Worm (Caenorhabditis elegans): ENCODE results near the gene C02H6.1.

Gene C02H6.1

DNA sequence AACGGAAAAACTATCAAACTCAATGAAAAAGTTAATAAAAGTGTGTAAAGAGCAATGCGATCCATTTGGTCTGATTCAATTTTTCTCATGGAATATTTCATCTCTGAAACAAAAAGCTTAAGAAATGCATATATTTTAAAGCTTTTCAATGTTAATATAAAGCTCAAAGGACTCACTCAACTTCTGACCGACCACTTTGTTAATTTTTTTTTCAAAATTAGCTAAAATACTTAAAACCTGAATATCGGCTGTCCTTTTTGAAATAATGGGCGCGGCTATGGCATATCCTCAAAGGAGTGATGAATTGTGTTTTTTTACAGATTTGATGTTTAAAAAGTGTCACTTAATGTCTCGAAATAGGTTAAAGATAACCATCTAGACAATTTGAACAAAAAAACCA, at the start of gene C02H6.1:
Gene C02H6.1, minus strand, starts transcription at position 101 of the 400 bp plus-strand sequence.
- TF ChIP-seq ztf-29 (GFP tag; IDR thresholded peaks at IDR 0.05) (no peak), ztf-23 (GFP tag; IDR thresholded peaks at IDR 0.05) (no peak), ref-1 (GFP tag; conservative IDR thresholded peaks at IDR 0.05) (no peak), med-1 (GFP tag; optimal IDR thresholded peaks at IDR 0.05; ENCODE audit: insufficient read depth) (no peak), flt-1 (GFP tag; IDR thresholded peaks at IDR 0.05) (no peak), cog-1 (tag; optimal IDR thresholded peaks at IDR 0.05) (no peak), klf-2 (GFP tag; conservative IDR thresholded peaks at IDR 0.05) (no peak), tab-1 (GFP tag; IDR thresholded peaks at IDR 0.05) (no peak), T22C8.4 (GFP tag; IDR thresholded peaks at IDR 0.05) (no peak)

DNA sequence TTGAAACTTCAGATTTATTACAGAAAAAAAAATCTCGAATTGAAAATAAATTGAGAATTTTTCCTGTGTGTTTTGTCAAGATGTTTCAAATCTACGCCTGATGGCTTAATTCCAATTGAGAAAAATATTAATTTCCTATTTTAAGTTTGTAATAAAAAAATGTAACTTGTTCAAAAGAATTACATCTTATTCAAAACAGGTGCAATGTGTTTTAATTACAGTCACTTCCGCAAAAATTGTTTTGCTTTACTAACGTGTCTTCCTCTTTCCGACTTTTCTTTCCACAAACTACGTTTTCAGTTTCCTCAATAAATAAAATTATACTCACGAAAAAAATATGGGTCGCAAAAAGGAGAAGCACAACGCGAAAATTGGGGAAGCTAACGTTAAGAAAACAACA, 48.3 kb upstream of the C02H6.1 start, which contains the start of gene F25E5.16:
Gene F25E5.16, plus strand, starts transcription at position 301 of the 400 bp plus-strand sequence.
- no peak for TF ChIP-seq T22C8.4 (GFP tag; IDR thresholded peaks at IDR 0.05)
- TF ChIP-seq klf-2 (GFP tag; conservative IDR thresholded peaks at IDR 0.05): no peak
- no peak for TF ChIP-seq med-1 (GFP tag; optimal IDR thresholded peaks at IDR 0.05; ENCODE audit: insufficient read depth)
- no peak for TF ChIP-seq ztf-23 (GFP tag; IDR thresholded peaks at IDR 0.05)

DNA sequence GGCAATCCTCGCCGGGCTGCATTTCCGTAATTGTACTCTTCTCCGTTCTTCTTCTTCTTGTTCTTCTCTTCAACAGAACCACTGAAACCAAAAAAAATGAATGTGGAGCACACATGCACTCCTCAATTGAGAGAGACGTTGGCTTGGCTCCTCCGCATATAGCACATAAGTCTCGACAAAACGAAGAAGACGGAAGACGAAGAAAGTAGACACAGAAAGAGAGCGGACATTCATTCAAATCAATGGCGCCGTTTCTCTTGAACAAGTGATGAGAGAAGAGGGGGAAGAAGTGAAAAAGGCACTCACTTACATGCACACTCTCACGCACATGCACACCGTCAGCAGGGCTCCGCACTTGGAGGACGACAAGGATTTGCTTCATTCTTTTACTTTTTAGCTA, 47.9 kb upstream of the C02H6.1 start, which contains the start of gene F25E5.9:
Gene F25E5.9, minus strand, starts transcription at position 382 of the 400 bp plus-strand sequence.
- TF ChIP-seq klf-2 (GFP tag; conservative IDR thresholded peaks at IDR 0.05) (no peak), T22C8.4 (GFP tag; IDR thresholded peaks at IDR 0.05) (no peak), ref-1 (GFP tag; conservative IDR thresholded peaks at IDR 0.05) (no peak), tab-1 (GFP tag; IDR thresholded peaks at IDR 0.05) (no peak), ztf-29 (GFP tag; IDR thresholded peaks at IDR 0.05) (no peak), cog-1 (tag; optimal IDR thresholded peaks at IDR 0.05) (no peak), med-1 (GFP tag; optimal IDR thresholded peaks at IDR 0.05; ENCODE audit: insufficient read depth) (no peak), ztf-23 (GFP tag; IDR thresholded peaks at IDR 0.05) (no peak), flt-1 (GFP tag; IDR thresholded peaks at IDR 0.05) (no peak)

DNA sequence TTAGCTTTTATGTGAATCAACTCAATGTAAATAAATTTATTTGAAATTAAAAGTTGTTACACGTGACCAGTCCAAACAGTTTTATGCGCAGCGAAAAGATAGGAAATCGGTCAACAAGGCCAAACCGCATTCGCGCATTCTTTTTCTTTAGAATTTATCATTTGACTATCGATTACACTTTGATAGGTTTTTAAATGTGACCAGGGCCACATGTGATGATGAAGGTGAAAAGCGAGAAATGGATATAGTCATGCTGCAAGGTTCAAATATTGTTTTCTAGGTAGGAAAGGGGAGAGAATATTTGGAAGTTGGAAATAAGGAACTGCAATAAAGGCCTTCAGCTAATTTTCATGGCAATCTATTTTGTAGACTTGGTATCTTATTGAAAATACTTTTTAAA, 47.2 kb upstream of the C02H6.1 start:
- no peak for TF ChIP-seq ztf-23 (GFP tag; IDR thresholded peaks at IDR 0.05)
- TF ChIP-seq ztf-29 (GFP tag; IDR thresholded peaks at IDR 0.05): no peak
- no peak for TF ChIP-seq T22C8.4 (GFP tag; IDR thresholded peaks at IDR 0.05)
- TF ChIP-seq ref-1 (GFP tag; conservative IDR thresholded peaks at IDR 0.05): no peak
- no peak for TF ChIP-seq med-1 (GFP tag; optimal IDR thresholded peaks at IDR 0.05; ENCODE audit: insufficient read depth)
- TF ChIP-seq flt-1 (GFP tag; IDR thresholded peaks at IDR 0.05): no peak
- TF ChIP-seq tab-1 (GFP tag; IDR thresholded peaks at IDR 0.05): no peak
- TF ChIP-seq klf-2 (GFP tag; conservative IDR thresholded peaks at IDR 0.05): no peak

DNA sequence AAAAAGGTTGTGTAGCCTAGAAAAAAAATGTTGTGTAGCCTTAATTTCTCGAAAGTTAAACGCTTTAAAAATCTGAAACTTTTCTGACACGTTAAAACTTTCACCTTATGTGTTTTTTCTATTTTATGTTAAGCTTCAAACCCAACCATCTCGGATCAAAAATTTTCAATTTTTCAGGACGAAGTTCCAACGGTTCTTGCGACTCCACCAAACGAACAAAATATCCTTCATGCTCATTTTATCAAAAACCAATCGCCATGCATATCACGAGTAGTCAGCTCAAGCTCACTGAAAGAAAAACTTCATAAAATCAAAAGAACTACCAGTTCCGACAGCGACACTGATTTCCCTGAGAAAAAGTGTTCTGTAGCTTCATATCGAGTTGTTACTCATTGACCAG, 46.8 kb upstream of the C02H6.1 start:
- TF ChIP-seq klf-2 (GFP tag; conservative IDR thresholded peaks at IDR 0.05) (no peak), ztf-29 (GFP tag; IDR thresholded peaks at IDR 0.05) (no peak), tab-1 (GFP tag; IDR thresholded peaks at IDR 0.05) (no peak), T22C8.4 (GFP tag; IDR thresholded peaks at IDR 0.05) (no peak), flt-1 (GFP tag; IDR thresholded peaks at IDR 0.05) (no peak), ztf-23 (GFP tag; IDR thresholded peaks at IDR 0.05) (no peak), med-1 (GFP tag; optimal IDR thresholded peaks at IDR 0.05; ENCODE audit: insufficient read depth) (no peak), cog-1 (tag; optimal IDR thresholded peaks at IDR 0.05) (no peak)

DNA sequence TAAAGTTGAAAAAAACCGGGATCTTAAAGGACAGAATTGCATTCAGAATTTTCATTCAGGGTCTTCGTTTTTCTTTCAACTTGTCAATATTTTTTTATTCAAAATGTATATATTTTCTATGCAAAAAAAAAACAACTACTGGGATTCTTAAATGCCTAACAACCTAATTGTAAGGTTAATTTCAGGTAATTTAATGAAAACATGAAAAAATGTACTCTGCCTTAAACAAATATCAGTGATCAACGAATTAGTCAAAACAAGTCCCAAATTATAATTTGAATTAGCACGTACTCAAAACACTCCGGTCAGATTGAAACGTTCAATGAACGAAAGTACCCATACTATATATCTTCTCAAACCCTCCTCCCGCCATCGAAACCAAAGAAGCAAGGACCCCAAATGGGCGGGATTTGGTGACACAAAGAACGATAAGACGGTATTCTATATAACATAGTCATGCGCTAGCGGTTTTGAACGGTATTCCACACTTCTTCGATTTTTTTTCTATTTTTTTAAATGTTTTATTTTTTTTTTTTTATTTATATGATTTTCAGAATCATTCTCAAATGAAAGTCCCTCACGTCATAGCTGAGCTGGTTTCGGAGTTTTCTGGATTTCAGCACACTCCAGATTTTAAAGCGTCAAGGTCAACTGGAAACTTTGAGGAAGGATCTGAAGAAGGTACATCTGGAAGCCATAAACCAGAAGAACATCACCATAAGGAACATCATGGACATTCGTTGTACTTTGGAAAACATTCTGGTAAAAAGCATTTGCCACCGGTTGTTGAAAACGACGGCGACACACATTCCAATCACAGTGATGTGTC, 45.9 kb upstream of the C02H6.1 start, which contains the start of the genes ddo-2 and F25E5.8:
Gene ddo-2, minus strand, starts transcription at position 330 of the 829 bp plus-strand sequence.
Gene F25E5.8, plus strand, starts transcription at position 555 of the 829 bp plus-strand sequence.
- TF ChIP-seq klf-2 (GFP tag; conservative IDR thresholded peaks at IDR 0.05) (no peak), med-1 (GFP tag; optimal IDR thresholded peaks at IDR 0.05; ENCODE audit: insufficient read depth) (no peak), ztf-23 (GFP tag; IDR thresholded peaks at IDR 0.05) (no peak), cog-1 (tag; optimal IDR thresholded peaks at IDR 0.05) (no peak), tab-1 (GFP tag; IDR thresholded peaks at IDR 0.05) (no peak)

DNA sequence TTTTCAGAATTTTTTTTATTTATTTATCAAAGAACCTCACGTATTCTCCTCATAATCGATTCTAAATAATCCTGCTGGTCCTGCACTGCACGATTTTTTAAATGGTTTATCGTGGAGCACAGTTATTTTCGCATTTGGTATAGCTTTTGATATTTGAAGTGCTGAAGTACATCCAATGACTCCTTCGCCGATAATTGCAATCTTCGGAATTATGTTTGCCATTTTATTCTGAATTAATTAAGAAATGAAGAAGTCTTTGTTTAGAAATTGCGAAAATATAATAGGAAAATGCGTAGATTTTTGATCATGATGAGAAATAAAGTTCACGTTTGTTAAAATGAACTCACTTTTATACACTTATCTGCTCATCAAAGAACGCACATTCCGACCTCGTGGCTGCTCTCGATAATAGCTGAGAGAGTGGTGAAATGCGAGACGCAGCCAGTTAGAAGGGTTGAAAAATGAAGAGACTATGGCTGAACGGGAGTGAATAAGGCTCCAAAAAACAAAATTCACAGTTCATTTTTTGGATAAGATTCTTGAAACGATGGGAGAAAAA, 45.2 kb upstream of the C02H6.1 start:
- no peak for TF ChIP-seq ztf-29 (GFP tag; IDR thresholded peaks at IDR 0.05)
- no peak for TF ChIP-seq klf-2 (GFP tag; conservative IDR thresholded peaks at IDR 0.05)
- no peak for TF ChIP-seq flt-1 (GFP tag; IDR thresholded peaks at IDR 0.05)
- no peak for TF ChIP-seq tab-1 (GFP tag; IDR thresholded peaks at IDR 0.05)

DNA sequence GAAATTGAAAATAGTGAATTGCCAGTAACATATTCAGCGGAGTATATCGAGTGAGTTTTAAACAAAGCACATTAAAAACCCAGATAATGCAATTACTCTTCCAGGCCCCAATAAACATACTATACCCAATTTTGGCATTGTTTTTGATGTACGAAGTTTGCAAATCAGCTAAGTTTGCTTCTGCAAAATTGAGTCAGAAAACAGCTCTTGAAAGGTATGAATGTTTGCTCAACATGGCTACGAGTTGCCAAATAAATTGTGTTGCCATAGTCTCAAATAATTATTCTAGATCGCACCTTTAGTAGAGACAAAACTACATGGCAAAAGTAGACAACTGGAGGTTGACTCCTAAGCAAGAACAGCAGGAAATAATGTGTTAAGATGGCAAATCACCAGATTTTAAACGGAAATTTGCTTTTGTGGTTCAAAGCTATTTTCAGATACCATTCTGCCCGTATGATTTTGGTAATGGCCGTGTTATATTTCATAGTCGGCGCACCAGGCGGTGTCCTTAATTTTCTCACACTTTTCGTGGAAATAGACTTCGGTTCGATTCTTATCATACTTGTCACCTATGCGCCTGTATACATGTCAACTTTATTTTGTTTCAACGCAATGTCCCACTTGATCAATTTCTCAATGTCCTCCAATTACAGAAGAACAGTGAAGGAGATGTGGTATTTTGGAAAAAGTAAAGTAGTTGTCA, 42.9 kb upstream of the C02H6.1 start:
- TF ChIP-seq med-1 (GFP tag; optimal IDR thresholded peaks at IDR 0.05; ENCODE audit: insufficient read depth) (no peak), klf-2 (GFP tag; conservative IDR thresholded peaks at IDR 0.05) (no peak), cog-1 (tag; optimal IDR thresholded peaks at IDR 0.05) (no peak), T22C8.4 (GFP tag; IDR thresholded peaks at IDR 0.05) (no peak), ztf-29 (GFP tag; IDR thresholded peaks at IDR 0.05) (no peak), ref-1 (GFP tag; conservative IDR thresholded peaks at IDR 0.05) (no peak)

DNA sequence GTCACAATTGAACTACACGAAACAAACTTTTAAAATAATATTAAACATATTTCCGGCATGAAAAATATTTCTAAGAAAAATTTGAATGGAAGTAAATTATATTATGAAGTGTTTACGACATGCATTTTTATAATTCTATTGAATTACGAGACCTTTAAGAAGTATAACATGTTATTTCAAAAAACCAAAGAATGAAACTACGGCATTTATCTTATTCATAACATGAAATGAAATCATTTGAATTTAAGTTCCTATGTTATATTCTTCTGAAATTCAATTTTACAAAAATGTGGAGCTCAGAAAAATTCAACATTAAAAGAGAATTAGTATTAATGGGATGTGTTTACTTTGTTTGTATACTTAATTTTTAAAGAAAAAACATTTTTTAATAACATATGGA, 41.3 kb upstream of the C02H6.1 start, which contains the start of gene srw-71:
Gene srw-71, minus strand, starts transcription at position 101 of the 400 bp plus-strand sequence.
- TF ChIP-seq T22C8.4 (GFP tag; IDR thresholded peaks at IDR 0.05) (no peak), flt-1 (GFP tag; IDR thresholded peaks at IDR 0.05) (no peak), tab-1 (GFP tag; IDR thresholded peaks at IDR 0.05) (no peak), ztf-23 (GFP tag; IDR thresholded peaks at IDR 0.05) (no peak), med-1 (GFP tag; optimal IDR thresholded peaks at IDR 0.05; ENCODE audit: insufficient read depth) (no peak), cog-1 (tag; optimal IDR thresholded peaks at IDR 0.05) (no peak), ztf-29 (GFP tag; IDR thresholded peaks at IDR 0.05) (no peak), klf-2 (GFP tag; conservative IDR thresholded peaks at IDR 0.05) (no peak), ref-1 (GFP tag; conservative IDR thresholded peaks at IDR 0.05) (no peak)

Data from whole organism, midembryonic.